Worm (Caenorhabditis elegans) whole organism, late embryonic: ENCODE data around the gene srh-142.

ENCODE experiments used
- F13H6.1 ChIP-seq: sonication (generic microtip); optimal IDR thresholded peaks from 2 replicates; lab custom pipeline; 2016; ENCODE audit warnings: missing genetic modification characterization, missing compliant biosample characterization
- T23F11.4 ChIP-seq: fragments of 200-800 bp; sonication (Bioruptor generic); optimal IDR thresholded peaks from 2 replicates; lab custom pipeline; 2018; ENCODE audit warnings: mild to moderate bottlenecking, missing genetic modification characterization, missing compliant biosample characterization
- Y22D7AL.16 ChIP-seq: sonication (generic microtip); optimal IDR thresholded peaks from 2 replicates; lab custom pipeline; 2016; ENCODE audit warnings: missing genetic modification characterization, missing compliant biosample characterization
- ama-1 ChIP-seq: fragments of 150-350 bp; optimal IDR thresholded peaks from 2 replicates; lab custom pipeline; 2014
- ceh-22 ChIP-seq: sonication (generic microtip); optimal IDR thresholded peaks from 2 replicates; lab custom pipeline; 2017; ENCODE audit warnings: missing biosample characterization, missing genetic modification characterization
- elt-2 ChIP-seq: sonication (generic microtip); optimal IDR thresholded peaks from 2 replicates; lab custom pipeline; 2016; ENCODE audit warnings: missing genetic modification reagents, missing genetic modification characterization, missing compliant biosample characterization
- pag-3 ChIP-seq: sonication (generic microtip); optimal IDR thresholded peaks from 2 replicates; lab custom pipeline; 2016; ENCODE audit warnings: missing compliant biosample characterization, missing genetic modification characterization, borderline replicate concordance
- unc-55 ChIP-seq: sonication (generic microtip); optimal IDR thresholded peaks from 2 replicates; lab custom pipeline; 2017; ENCODE audit warnings: missing biosample characterization, missing genetic modification reagents, missing genetic modification characterization

DNA sequence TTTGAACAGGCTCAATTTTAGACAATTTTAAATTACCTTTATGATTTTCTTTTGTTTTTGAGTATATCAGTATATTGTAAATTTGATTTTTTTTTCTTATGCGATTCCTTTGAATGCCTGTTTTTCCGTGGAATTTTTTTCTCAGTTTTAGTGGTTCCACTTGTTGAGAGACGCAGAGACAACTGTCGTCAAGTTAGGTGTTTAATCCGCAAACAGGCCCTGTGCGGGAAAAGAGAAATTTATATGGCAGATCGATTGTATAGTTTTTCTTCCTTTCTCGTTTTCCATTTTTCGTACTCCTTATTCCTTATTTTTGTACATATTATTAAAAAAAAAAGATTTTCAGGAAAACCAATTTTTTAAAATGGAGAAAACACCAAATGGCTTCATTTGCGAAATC lies 38.2 kb upstream of the srh-142 start, which contains the start of gene F36D3.1:
- TF ChIP-seq T23F11.4 (no peak), ama-1 (lab: Kevin White, UChicago) (no peak), pag-3 (tag; lab: Kevin White, UChicago) (no peak), elt-2 (tag; lab: Kevin White, UChicago) (no peak), Y22D7AL.16 (no peak), ceh-22 (tag; lab: Kevin White, UChicago) (no peak), unc-55 (GFP tag; lab: Kevin White, UChicago) (no peak), F13H6.1 (tag; lab: Kevin White, UChicago) (no peak)
